Fruit fly (Drosophila melanogaster) whole organism, embryonic: Measurements from ENCODE around the gene Aldh.

Experiments
- Ada2b ChIP-seq: fragments of 200-800 bp; sonication (Bioruptor generic); IDR thresholded peaks from 2 replicates; pipeline ENCODE4 v1.3.6; 2022; ENCODE audit warnings: missing biosample characterization, missing genetic modification characterization
- CG10366 ChIP-seq: fragments of 200-800 bp; sonication (Bioruptor generic); IDR thresholded peaks from 2 replicates; pipeline ENCODE4 v1.3.6; 2022; ENCODE audit warnings: missing biosample characterization, missing genetic modification characterization
- CG10462 ChIP-seq: fragments of 200-800 bp; sonication (Bioruptor generic); optimal IDR thresholded peaks from 2 replicates; lab custom pipeline; 2016; ENCODE audit warnings: missing biosample characterization, missing genetic modification characterization
- CG10543 ChIP-seq: fragments of 200-800 bp; sonication (Bioruptor generic); optimal IDR thresholded peaks from 3 replicates; lab custom pipeline; 2017; ENCODE audit warnings: missing biosample characterization, mild to moderate bottlenecking, missing genetic modification characterization, moderate library complexity
- CG12942 ChIP-seq: fragments of 200-800 bp; sonication (Bioruptor generic); optimal IDR thresholded peaks from 3 replicates; lab custom pipeline; 2016; ENCODE audit warnings: missing biosample characterization, missing genetic modification characterization
- CG1529 ChIP-seq: fragments of 200-800 bp; sonication (Bioruptor generic); optimal IDR thresholded peaks from 3 replicates; lab custom pipeline; 2018; ENCODE audit warnings: missing biosample characterization, missing genetic modification characterization
- CG15696 ChIP-seq: fragments of 200-800 bp; sonication (Bioruptor generic); optimal IDR thresholded peaks from 2 replicates; lab custom pipeline; 2019; ENCODE audit warnings: missing biosample characterization, mild to moderate bottlenecking, missing genetic modification characterization, moderate library complexity
- CG1792 ChIP-seq: fragments of 200-800 bp; sonication (Bioruptor generic); optimal IDR thresholded peaks from 2 replicates; lab custom pipeline; 2016; ENCODE audit warnings: missing biosample characterization, missing genetic modification characterization
- CG2116 ChIP-seq: fragments of 200-800 bp; sonication (Bioruptor generic); optimal IDR thresholded peaks from 3 replicates; lab custom pipeline; 2018; ENCODE audit warnings: missing biosample characterization, mild to moderate bottlenecking, missing genetic modification characterization
- CG30431 ChIP-seq: fragments of 200-800 bp; sonication (Bioruptor generic); optimal IDR thresholded peaks from 2 replicates; lab custom pipeline; 2017; ENCODE audit warnings: missing biosample characterization, missing genetic modification characterization
- CG3847 ChIP-seq: fragments of 200-800 bp; sonication (Bioruptor generic); IDR thresholded peaks from 2 replicates; pipeline ENCODE4 v1.3.6; 2022; ENCODE audit warnings: missing biosample characterization, missing genetic modification characterization
- CG4282 ChIP-seq: fragments of 200-800 bp; sonication (Bioruptor generic); optimal IDR thresholded peaks from 2 replicates; lab custom pipeline; 2016; ENCODE audit warnings: missing biosample characterization, missing genetic modification characterization
- CG4820 ChIP-seq: fragments of 200-800 bp; sonication (Bioruptor generic); optimal IDR thresholded peaks from 3 replicates; lab custom pipeline; 2016; ENCODE audit warnings: missing biosample characterization, missing genetic modification characterization
- CG6254 ChIP-seq: fragments of 200-800 bp; sonication (Bioruptor generic); optimal IDR thresholded peaks from 3 replicates; lab custom pipeline; 2017; ENCODE audit warnings: mild to moderate bottlenecking, missing biosample characterization, missing genetic modification reagents, missing genetic modification characterization
- CG6791 ChIP-seq: fragments of 200-800 bp; sonication (Bioruptor generic); IDR thresholded peaks from 3 replicates; pipeline ENCODE4 v1.3.6; 2022; ENCODE audit warnings: missing biosample characterization, missing genetic modification characterization; ENCODE audit not compliant: partially characterized antibody
- CG7928 ChIP-seq: fragments of 200-800 bp; sonication (Bioruptor generic); optimal IDR thresholded peaks from 2 replicates; lab custom pipeline; 2017; ENCODE audit warnings: missing biosample characterization, mild to moderate bottlenecking, missing genetic modification characterization
- CG9876 ChIP-seq: fragments of 200-800 bp; sonication (Bioruptor generic); optimal IDR thresholded peaks from 2 replicates; lab custom pipeline; 2016; ENCODE audit warnings: missing biosample characterization, missing genetic modification characterization
- Deaf1 ChIP-seq: fragments of 200-800 bp; optimal IDR thresholded peaks from 3 replicates; lab custom pipeline; 2019; ENCODE audit warnings: missing biosample characterization, mild to moderate bottlenecking, missing genetic modification characterization, moderate library complexity
- Dip3 ChIP-seq: fragments of 200-800 bp; sonication (Bioruptor generic); optimal IDR thresholded peaks from 3 replicates; lab custom pipeline; 2016; ENCODE audit warnings: missing biosample characterization, missing genetic modification characterization
- Fer3 ChIP-seq: fragments of 200-800 bp; sonication (Bioruptor generic); optimal IDR thresholded peaks from 2 replicates; lab custom pipeline; 2018; ENCODE audit warnings: missing biosample characterization, mild to moderate bottlenecking, missing genetic modification characterization, moderate library complexity
- HHEX ChIP-seq: fragments of 200-800 bp; sonication (Bioruptor generic); optimal IDR thresholded peaks from 3 replicates; lab custom pipeline; 2017; ENCODE audit warnings: missing biosample characterization, mild to moderate bottlenecking, missing genetic modification characterization, missing genetic modification reagents
- Hey ChIP-seq: fragments of 200-800 bp; sonication (Bioruptor generic); optimal IDR thresholded peaks from 3 replicates; lab custom pipeline; 2018; ENCODE audit warnings: missing biosample characterization, mild to moderate bottlenecking, missing genetic modification characterization
- Hmr ChIP-seq: fragments of 200-800 bp; sonication (Bioruptor generic); optimal IDR thresholded peaks from 3 replicates; lab custom pipeline; 2017; ENCODE audit warnings: mild to moderate bottlenecking, missing biosample characterization, missing genetic modification reagents, missing genetic modification characterization
- Hr39 ChIP-seq: fragments of >200 bp; optimal IDR thresholded peaks from 2 replicates; lab custom pipeline; 2017
- Hr51 ChIP-seq, 2 experiments: fragments of 200-800 bp; sonication (Bioruptor generic); optimal IDR thresholded peaks; 2 replicates in 1 of 2; 3 replicates in 1 of 2; lab custom pipeline; 2016 to 2018; ENCODE audit warnings: missing biosample characterization in 2 of 2, missing genetic modification characterization in 2 of 2, mild to moderate bottlenecking in 1 of 2, moderate library complexity in 1 of 2
- Jarid2 ChIP-seq: fragments of 200-800 bp; sonication (Bioruptor generic); optimal IDR thresholded peaks from 3 replicates; lab custom pipeline; 2017; ENCODE audit warnings: mild to moderate bottlenecking, missing biosample characterization, missing genetic modification reagents, missing genetic modification characterization
- Meics ChIP-seq: fragments of 200-800 bp; sonication (Bioruptor generic); optimal IDR thresholded peaks from 2 replicates; lab custom pipeline; 2017; ENCODE audit warnings: missing biosample characterization, mild to moderate bottlenecking, missing genetic modification characterization
- NC2α ChIP-seq: fragments of 200-800 bp; sonication (Bioruptor generic); optimal IDR thresholded peaks from 2 replicates; lab custom pipeline; 2016; ENCODE audit warnings: missing biosample characterization, missing genetic modification characterization
- Sox100B ChIP-seq: fragments of 200-800 bp; sonication (Bioruptor generic); optimal IDR thresholded peaks from 3 replicates; lab custom pipeline; 2018; ENCODE audit warnings: missing biosample characterization, mild to moderate bottlenecking, missing genetic modification characterization
- amos ChIP-seq: fragments of 200-800 bp; sonication (Bioruptor generic); IDR thresholded peaks from 2 replicates; pipeline ENCODE4 v1.3.6; 2022; ENCODE audit warnings: missing biosample characterization, missing genetic modification characterization; ENCODE audit not compliant: partially characterized antibody
- ash1 ChIP-seq: fragments of 200-800 bp; sonication (Bioruptor generic); optimal IDR thresholded peaks from 2 replicates; lab custom pipeline; 2018; ENCODE audit warnings: missing biosample characterization, mild to moderate bottlenecking, missing genetic modification characterization
- cad ChIP-seq: fragments of >200 bp; optimal IDR thresholded peaks from 2 replicates; lab custom pipeline; 2017; ENCODE audit warnings: missing biosample characterization, missing genetic modification characterization
- gfzf ChIP-seq: fragments of 200-800 bp; sonication (Bioruptor generic); optimal IDR thresholded peaks from 2 replicates; lab custom pipeline; 2016; ENCODE audit warnings: missing biosample characterization, mild to moderate bottlenecking, missing genetic modification characterization, moderate library complexity
- gro ChIP-seq: fragments of 200-800 bp; sonication (Bioruptor generic); optimal IDR thresholded peaks from 2 replicates; lab custom pipeline; 2016; ENCODE audit warnings: missing biosample characterization, missing genetic modification characterization
- gsb ChIP-seq: fragments of 200-800 bp; sonication (Bioruptor generic); IDR thresholded peaks from 2 replicates; pipeline ENCODE4 v1.3.6; 2022; ENCODE audit warnings: missing biosample characterization, missing genetic modification characterization
- h ChIP-seq: fragments of >200 bp; optimal IDR thresholded peaks from 2 replicates; lab custom pipeline; 2017
- her ChIP-seq: fragments of 200-800 bp; sonication (Bioruptor generic); optimal IDR thresholded peaks from 2 replicates; lab custom pipeline; 2016; ENCODE audit warnings: missing biosample characterization, missing genetic modification characterization
- lab ChIP-seq: fragments of 200-800 bp; sonication (Bioruptor generic); optimal IDR thresholded peaks from 3 replicates; lab custom pipeline; 2017; ENCODE audit warnings: missing biosample characterization, missing genetic modification characterization, mild to moderate bottlenecking, moderate library complexity, missing genetic modification reagents
- lov ChIP-seq, 2 experiments: fragments of 200-800 bp in 1 of 2; fragments of >200 bp in 1 of 2; sonication (Bioruptor generic) in 1 of 2; IDR thresholded peaks in 1 of 2; optimal IDR thresholded peaks in 1 of 2; 2 replicates in 1 of 2; 3 replicates in 1 of 2; pipeline versions ENCODE4 v1.3.6 to Lab custom; 2017 to 2022; ENCODE audit warnings: missing biosample characterization in 1 of 2, missing genetic modification characterization in 1 of 2
- pan ChIP-seq, 4 experiments: fragments of >200 bp in 3 of 4; fragments of 200-800 bp in 1 of 4; sonication (Bioruptor generic) in 1 of 4; optimal IDR thresholded peaks in 3 of 4; IDR thresholded peaks in 1 of 4; 2 replicates each; pipeline versions ENCODE4 v1.3.6 to Lab custom; 2017 to 2022; ENCODE audit warnings: missing biosample characterization in 2 of 4, missing genetic modification characterization in 2 of 4, mixed read lengths in 1 of 4
- pum ChIP-seq: fragments of 200-800 bp; sonication (Bioruptor generic); optimal IDR thresholded peaks from 2 replicates; lab custom pipeline; 2016; ENCODE audit warnings: missing biosample characterization, missing genetic modification characterization
- row ChIP-seq: fragments of 200-800 bp; sonication (Bioruptor generic); IDR thresholded peaks from 3 replicates; pipeline ENCODE4 v1.3.6; 2022; ENCODE audit warnings: missing biosample characterization, missing genetic modification characterization
- sens-2 ChIP-seq: fragments of 200-800 bp; sonication (Bioruptor generic); IDR thresholded peaks from 2 replicates; pipeline ENCODE4 v1.3.6; 2022; ENCODE audit warnings: missing biosample characterization, missing genetic modification characterization
- seq ChIP-seq: fragments of 200-800 bp; sonication (Bioruptor generic); IDR thresholded peaks from 2 replicates; pipeline ENCODE4 v1.3.6; 2022; ENCODE audit warnings: missing biosample characterization, missing genetic modification characterization
- so ChIP-seq: fragments of 200-800 bp; sonication (Bioruptor generic); IDR thresholded peaks from 3 replicates; pipeline ENCODE4 v1.3.6; 2022; ENCODE audit warnings: missing biosample characterization, missing genetic modification characterization
- tap ChIP-seq: fragments of 200-800 bp; optimal IDR thresholded peaks from 3 replicates; lab custom pipeline; 2019; ENCODE audit warnings: missing biosample characterization, mild to moderate bottlenecking, missing genetic modification characterization, moderate library complexity
- trh ChIP-seq: fragments of 200-800 bp; sonication (Bioruptor generic); optimal IDR thresholded peaks from 2 replicates; lab custom pipeline; 2016; ENCODE audit warnings: missing biosample characterization, missing genetic modification characterization
- vvl ChIP-seq: fragments of 200-800 bp; sonication (Bioruptor generic); IDR thresholded peaks from 2 replicates; pipeline ENCODE4 v1.3.6; 2022; ENCODE audit warnings: missing biosample characterization, missing genetic modification characterization
- z ChIP-seq: fragments of 200-800 bp; sonication (Bioruptor generic); IDR thresholded peaks from 3 replicates; pipeline ENCODE4 v1.3.6; 2022; ENCODE audit warnings: missing biosample characterization, missing genetic modification characterization
- zen ChIP-seq: fragments of 200-800 bp; sonication (Bioruptor generic); optimal IDR thresholded peaks from 3 replicates; lab custom pipeline; 2018; ENCODE audit warnings: missing biosample characterization, mild to moderate bottlenecking, missing genetic modification characterization, moderate library complexity

Aldh gene

dm6 chr2L:9437216-9437715, 50.1 kb downstream of the Aldh start, which contains the start of gene numb (continued):
- no peak for TF ChIP-seq trh (GFP tag; lab: Kevin White, UChicago)
- TF ChIP-seq zen (tag; lab: Kevin White, UChicago) = peak; percentile 9
- TF ChIP-seq gsb = no peak
- TF ChIP-seq lab (GFP tag; lab: Kevin White, UChicago) = peak; percentile 52
- TF ChIP-seq Hr51 (GFP tag; optimal IDR thresholded peaks at IDR 0.05; lab: Kevin White, UChicago) = peak in 1 of 2 experiments; percentile 3
- peak; percentile 10 for TF ChIP-seq tap
- no peak for TF ChIP-seq her
- TF ChIP-seq CG10366 = no peak
- no peak for TF ChIP-seq Fer3 (tag; lab: Kevin White, UChicago)
- TF ChIP-seq row (GFP tag; lab: Robert Waterston, UW) = peak; percentile 43; the same call in 2 of the 3 replicates
- no peak for TF ChIP-seq CG3847
- TF ChIP-seq Sox100B (GFP tag; lab: Kevin White, UChicago) = no peak
- no peak for TF ChIP-seq CG4820
- TF ChIP-seq CG2116 = peak; percentile 23
- TF ChIP-seq seq = peak; percentile 53
- peak; percentile 11 for TF ChIP-seq CG4282
- TF ChIP-seq CG6254 (GFP tag; lab: Kevin White, UChicago) = no peak
- TF ChIP-seq amos (GFP tag; lab: Robert Waterston, UW) = peak; percentile 31; the same call in 1 of the 2 replicates
- no peak for TF ChIP-seq CG6791 (GFP tag; lab: Robert Waterston, UW)
- peak; percentile 63 for TF ChIP-seq vvl (GFP tag; lab: Robert Waterston, UW)
- TF ChIP-seq CG1529 (GFP tag; lab: Kevin White, UChicago) = no peak
- TF ChIP-seq CG10543 (GFP tag; lab: Kevin White, UChicago) = peak; percentile 52
- peak; percentile 79 for TF ChIP-seq Jarid2 (GFP tag; lab: Kevin White, UChicago)
- peak; percentile 59; the same call in 1 of the 3 replicates for TF ChIP-seq z (GFP tag; lab: Robert Waterston, UW)
- no peak for TF ChIP-seq CG12942
- no peak for TF ChIP-seq NC2α (GFP tag; lab: Kevin White, UChicago)
- no peak for TF ChIP-seq pan (optimal IDR thresholded peaks at IDR 0.05; lab: Kevin White, UChicago)
- TF ChIP-seq pan (GFP tag; optimal IDR thresholded peaks at IDR 0.05 in 1 of 2, IDR thresholded peaks at IDR 0.05 in 1 of 2) = no peak
- peak; percentile 84 for TF ChIP-seq CG7928 (GFP tag; lab: Kevin White, UChicago)
- TF ChIP-seq CG9876 (GFP tag; lab: Kevin White, UChicago) = no peak
- no peak for TF ChIP-seq pum
- peak; percentile 41 for TF ChIP-seq CG10462 (GFP tag; lab: Kevin White, UChicago)
- TF ChIP-seq CG15696 = no peak
- TF ChIP-seq CG1792 = no peak
- TF ChIP-seq Hey (tag; lab: Kevin White, UChicago) = peak; percentile 34
- peak; percentile 16 for TF ChIP-seq HHEX (GFP tag; lab: Kevin White, UChicago)
- no peak for TF ChIP-seq Ada2b (GFP tag; lab: Robert Waterston, UW)
- TF ChIP-seq Hmr (GFP tag; lab: Kevin White, UChicago) = peak; percentile 46
- TF ChIP-seq h (lab: Kevin White, UChicago) = no peak
- TF ChIP-seq sens-2 (GFP tag; lab: Robert Waterston, UW) = no peak
- no peak for TF ChIP-seq Dip3 (GFP tag; lab: Kevin White, UChicago)
- peak; percentile 11 for TF ChIP-seq gro (GFP tag; lab: Kevin White, UChicago)
- no peak for TF ChIP-seq lov (optimal IDR thresholded peaks at IDR 0.05; lab: Kevin White, UChicago)
- peak; percentile 67; the same call in 1 of the 3 replicates for TF ChIP-seq lov (GFP tag; IDR thresholded peaks at IDR 0.05; lab: Robert Waterston, UW)
- TF ChIP-seq ash1 (GFP tag; lab: Kevin White, UChicago) = no peak
- no peak for TF ChIP-seq so
- TF ChIP-seq CG30431 (GFP tag; lab: Kevin White, UChicago) = no peak
- TF ChIP-seq Meics = no peak
- TF ChIP-seq Deaf1 (tag; lab: Kevin White, UChicago) = peak; percentile 93
- TF ChIP-seq Hr39 (lab: Kevin White, UChicago) = peak; percentile 95
- no peak for TF ChIP-seq cad (GFP tag; lab: Kevin White, UChicago)
- no peak for TF ChIP-seq gfzf
